Fruit fly (Drosophila melanogaster): ENCODE measurements around the gene Pburs.
A peak's percentile ranks its signal among the peaks of the same experiment; 100 is the strongest.

Gene Pburs

dm6 chr2L:14440908-14441307 is 23.8 kb upstream of the Pburs start (continued):
- TF ChIP-seq Hr51 (GFP tag; optimal IDR thresholded peaks at IDR 0.05) (peak in 1 of 2 experiments; percentile 58), CG10366 (GFP tag; IDR thresholded peaks at IDR 0.05) (peak; percentile 18; the same call in 1 of the 2 replicates), C15 (GFP tag; IDR thresholded peaks at IDR 0.05) (no peak), Sox102F (GFP tag; optimal IDR thresholded peaks at IDR 0.05) (peak; percentile 52), pho (GFP tag; optimal IDR thresholded peaks at IDR 0.05) (no peak), Ptx1 (GFP tag; IDR thresholded peaks at IDR 0.05) (peak; percentile 28), Abd-B (GFP tag; optimal IDR thresholded peaks at IDR 0.05) (peak; percentile 24), Hmr (GFP tag; optimal IDR thresholded peaks at IDR 0.05) (peak; percentile 23), so (GFP tag; IDR thresholded peaks at IDR 0.05) (peak; percentile 45; the same call in 1 of the 3 replicates), fd102C (GFP tag; optimal IDR thresholded peaks at IDR 0.05) (peak; percentile 7), odd (GFP tag; optimal IDR thresholded peaks at IDR 0.05) (peak; percentile 6), CG13296 (GFP tag; optimal IDR thresholded peaks at IDR 0.05) (peak; percentile 10), Awh (GFP tag; IDR thresholded peaks at IDR 0.05) (no peak), CG30403 (GFP tag; optimal IDR thresholded peaks at IDR 0.05) (peak; percentile 48), CG8388 (GFP tag; optimal IDR thresholded peaks at IDR 0.05) (peak; percentile 44), ewg (GFP tag; optimal IDR thresholded peaks at IDR 0.05) (peak; percentile 13), CG18764 (GFP tag; optimal IDR thresholded peaks at IDR 0.05) (peak; percentile 2), nmo (GFP tag; optimal IDR thresholded peaks at IDR 0.05) (peak; percentile 65), Deaf1 (tag; optimal IDR thresholded peaks at IDR 0.05) (peak; percentile 19), sisA (GFP tag; IDR thresholded peaks at IDR 0.05) (peak; percentile 33; the same call in 1 of the 2 replicates), CG3995 (GFP tag; optimal IDR thresholded peaks at IDR 0.05) (no peak), CG6765 (GFP tag; optimal IDR thresholded peaks at IDR 0.05) (peak; percentile 31), tap (tag; optimal IDR thresholded peaks at IDR 0.05) (peak; percentile 44), nau (GFP tag; optimal IDR thresholded peaks at IDR 0.05) (no peak), kah (GFP tag; optimal IDR thresholded peaks at IDR 0.05) (no peak), zfh1 (GFP tag; IDR thresholded peaks at IDR 0.05) (0 out of 3 replicates have a peak, but pooled peaks have one; percentile 51), gcm (GFP tag; optimal IDR thresholded peaks at IDR 0.05) (peak; percentile 48), CG10654 (GFP tag; optimal IDR thresholded peaks at IDR 0.05) (peak; percentile 5), Xrp1 (GFP tag; IDR thresholded peaks at IDR 0.05) (peak; percentile 74; the same call in 1 of the 2 replicates), Mrtf (GFP tag; IDR thresholded peaks at IDR 0.05) (no peak), CG13424 (tag; optimal IDR thresholded peaks at IDR 0.05) (peak; percentile 45), CG4820 (GFP tag; optimal IDR thresholded peaks at IDR 0.05) (peak; percentile 33), CG7271 (tag; optimal IDR thresholded peaks at IDR 0.05) (peak; percentile 15), Atf6 (GFP tag; IDR thresholded peaks at IDR 0.05) (peak; percentile 28; the same call in 1 of the 2 replicates), CG12219 (GFP tag; optimal IDR thresholded peaks at IDR 0.05) (peak; percentile 33), CG15696 (tag; optimal IDR thresholded peaks at IDR 0.05) (peak; percentile 62), CG2712 (tag; optimal IDR thresholded peaks at IDR 0.05) (peak; percentile 80), jing (GFP tag; optimal IDR thresholded peaks at IDR 0.05) (no peak), CG17829 (tag; optimal IDR thresholded peaks at IDR 0.05) (peak; percentile 75), Dad (GFP tag; optimal IDR thresholded peaks at IDR 0.05) (no peak), CG6689 (GFP tag; IDR thresholded peaks at IDR 0.05) (peak; percentile 67), CG10147 (GFP tag; optimal IDR thresholded peaks at IDR 0.05) (peak; percentile 6), CG7556 (GFP tag; optimal IDR thresholded peaks at IDR 0.05) (peak; percentile 60), Xbp1 (GFP tag; optimal IDR thresholded peaks at IDR 0.05) (peak; percentile 31), lola (GFP tag; optimal IDR thresholded peaks at IDR 0.05) (peak in 1 of 3 experiments; percentile 70), phol (tag; optimal IDR thresholded peaks at IDR 0.05) (peak; percentile 72), CG18599 (GFP tag; optimal IDR thresholded peaks at IDR 0.05) (peak; percentile 54), inv (GFP tag; IDR thresholded peaks at IDR 0.05; ENCODE audit: partially characterized antibody) (no peak), pum (GFP tag; optimal IDR thresholded peaks at IDR 0.05) (no peak)
